Fruit fly (Drosophila melanogaster) whole organism, embryonic: ENCODE data around the gene wds.

Experiments used
- Abd-B ChIP-seq: fragments of 200-800 bp; sonication (Bioruptor generic); optimal IDR thresholded peaks from 2 replicates; lab custom pipeline; 2018; ENCODE audit warnings: missing biosample characterization, mild to moderate bottlenecking, missing genetic modification characterization, moderate library complexity
- CG10267 ChIP-seq: fragments of 200-800 bp; sonication (Bioruptor generic); optimal IDR thresholded peaks from 2 replicates; lab custom pipeline; 2018; ENCODE audit warnings: missing biosample characterization, mild to moderate bottlenecking, missing genetic modification characterization, moderate library complexity
- CG10565 ChIP-seq: fragments of 200-800 bp; sonication (Bioruptor generic); optimal IDR thresholded peaks from 3 replicates; lab custom pipeline; 2016; ENCODE audit warnings: missing biosample characterization, mild to moderate bottlenecking, missing genetic modification characterization
- CG10979 ChIP-seq: fragments of 200-800 bp; sonication (Bioruptor generic); optimal IDR thresholded peaks from 2 replicates; lab custom pipeline; 2018; ENCODE audit warnings: missing biosample characterization, mild to moderate bottlenecking, missing genetic modification characterization, moderate library complexity
- CG11085 ChIP-seq: fragments of 200-800 bp; sonication (Bioruptor generic); IDR thresholded peaks from 2 replicates; pipeline ENCODE4 v1.3.6; 2022; ENCODE audit warnings: missing biosample characterization, missing genetic modification characterization
- CG11696 ChIP-seq: fragments of 200-800 bp; sonication (Bioruptor generic); IDR thresholded peaks from 2 replicates; pipeline ENCODE4 v1.3.6; 2022; ENCODE audit warnings: missing biosample characterization, missing genetic modification characterization
- CG11723 ChIP-seq: fragments of 200-800 bp; sonication (Bioruptor generic); optimal IDR thresholded peaks from 2 replicates; lab custom pipeline; 2017; ENCODE audit warnings: missing biosample characterization, mild to moderate bottlenecking, missing genetic modification characterization
- CG12299 ChIP-seq: fragments of 200-800 bp; sonication (Bioruptor generic); optimal IDR thresholded peaks from 2 replicates; lab custom pipeline; 2018; ENCODE audit warnings: missing biosample characterization, mild to moderate bottlenecking, missing genetic modification characterization
- CG13287 ChIP-seq: fragments of 200-800 bp; sonication (Bioruptor generic); IDR thresholded peaks from 2 replicates; pipeline ENCODE4 v1.3.6; 2022; ENCODE audit warnings: missing biosample characterization, missing genetic modification characterization; ENCODE audit not compliant: partially characterized antibody
- CG15696 ChIP-seq: fragments of 200-800 bp; sonication (Bioruptor generic); optimal IDR thresholded peaks from 2 replicates; lab custom pipeline; 2019; ENCODE audit warnings: missing biosample characterization, mild to moderate bottlenecking, missing genetic modification characterization, moderate library complexity
- CG1602 ChIP-seq: fragments of 200-800 bp; sonication (Bioruptor generic); optimal IDR thresholded peaks from 3 replicates; lab custom pipeline; 2016; ENCODE audit warnings: missing biosample characterization, missing genetic modification characterization
- CG1647 ChIP-seq: fragments of 200-800 bp; sonication (Bioruptor generic); optimal IDR thresholded peaks from 3 replicates; lab custom pipeline; 2016; ENCODE audit warnings: missing biosample characterization, missing genetic modification characterization
- CG16815 ChIP-seq: fragments of 200-800 bp; sonication (Bioruptor generic); optimal IDR thresholded peaks from 3 replicates; lab custom pipeline; 2017; ENCODE audit warnings: missing biosample characterization, mild to moderate bottlenecking, missing genetic modification characterization
- CG17385 ChIP-seq: fragments of 200-800 bp; sonication (Bioruptor generic); optimal IDR thresholded peaks from 3 replicates; lab custom pipeline; 2018; ENCODE audit warnings: missing biosample characterization, mild to moderate bottlenecking, missing genetic modification characterization
- CG1832 ChIP-seq: fragments of 200-800 bp; sonication (Bioruptor generic); optimal IDR thresholded peaks from 2 replicates; lab custom pipeline; 2017; ENCODE audit warnings: missing biosample characterization, mild to moderate bottlenecking, missing genetic modification characterization, inconsistent platforms
- CG18476 ChIP-seq: fragments of 200-800 bp; sonication (Bioruptor generic); optimal IDR thresholded peaks from 2 replicates; lab custom pipeline; 2016; ENCODE audit warnings: missing biosample characterization, mild to moderate bottlenecking, missing genetic modification characterization
- CG2199 ChIP-seq: fragments of 200-800 bp; sonication (Bioruptor generic); IDR thresholded peaks from 3 replicates; pipeline ENCODE4 v1.3.6; 2022; ENCODE audit warnings: missing biosample characterization, missing genetic modification characterization
- CG2875 ChIP-seq: fragments of 200-800 bp; sonication (Bioruptor generic); optimal IDR thresholded peaks from 2 replicates; lab custom pipeline; 2017; ENCODE audit warnings: missing biosample characterization, mild to moderate bottlenecking, missing genetic modification characterization, missing genetic modification reagents
- CG3838 ChIP-seq: fragments of 200-800 bp; sonication (Bioruptor generic); optimal IDR thresholded peaks from 3 replicates; lab custom pipeline; 2016; ENCODE audit warnings: missing biosample characterization, missing genetic modification characterization
- CG5953 ChIP-seq: fragments of 200-800 bp; sonication (Bioruptor generic); IDR thresholded peaks from 2 replicates; pipeline ENCODE4 v1.3.6; 2022; ENCODE audit warnings: missing biosample characterization, missing genetic modification characterization
- CG6765 ChIP-seq: fragments of 200-800 bp; sonication (Bioruptor generic); optimal IDR thresholded peaks from 3 replicates; lab custom pipeline; 2017; ENCODE audit warnings: missing biosample characterization, mild to moderate bottlenecking, missing genetic modification characterization
- CG6791 ChIP-seq: fragments of 200-800 bp; sonication (Bioruptor generic); IDR thresholded peaks from 3 replicates; pipeline ENCODE4 v1.3.6; 2022; ENCODE audit warnings: missing biosample characterization, missing genetic modification characterization; ENCODE audit not compliant: partially characterized antibody
- CG8388 ChIP-seq: fragments of 200-800 bp; sonication (Bioruptor generic); optimal IDR thresholded peaks from 2 replicates; lab custom pipeline; 2019; ENCODE audit warnings: missing biosample characterization, mild to moderate bottlenecking, missing genetic modification characterization, moderate library complexity
- CG9817 ChIP-seq: fragments of 200-800 bp; sonication (Bioruptor generic); optimal IDR thresholded peaks from 2 replicates; lab custom pipeline; 2018; ENCODE audit warnings: missing biosample characterization, mild to moderate bottlenecking, missing genetic modification characterization, moderate library complexity
- CG9876 ChIP-seq: fragments of 200-800 bp; sonication (Bioruptor generic); optimal IDR thresholded peaks from 2 replicates; lab custom pipeline; 2016; ENCODE audit warnings: missing biosample characterization, missing genetic modification characterization
- Elba2 ChIP-seq: fragments of 200-800 bp; sonication (Bioruptor generic); optimal IDR thresholded peaks from 3 replicates; lab custom pipeline; 2016; ENCODE audit warnings: missing biosample characterization, missing genetic modification characterization
- H15 ChIP-seq: fragments of 200-800 bp; sonication (Bioruptor generic); IDR thresholded peaks from 3 replicates; pipeline ENCODE4 v1.3.6; 2022; ENCODE audit warnings: missing biosample characterization, missing genetic modification characterization
- HHEX ChIP-seq: fragments of 200-800 bp; sonication (Bioruptor generic); optimal IDR thresholded peaks from 3 replicates; lab custom pipeline; 2017; ENCODE audit warnings: missing biosample characterization, mild to moderate bottlenecking, missing genetic modification characterization, missing genetic modification reagents
- HLH3B ChIP-seq: fragments of 200-800 bp; sonication (Bioruptor generic); IDR thresholded peaks from 2 replicates; pipeline ENCODE4 v1.3.6; 2022; ENCODE audit warnings: missing biosample characterization, missing genetic modification characterization
- Hand ChIP-seq: fragments of 200-800 bp; sonication (Bioruptor generic); optimal IDR thresholded peaks from 2 replicates; lab custom pipeline; 2017; ENCODE audit warnings: mild to moderate bottlenecking, missing biosample characterization, missing genetic modification reagents, missing genetic modification characterization
- HmgD ChIP-seq: fragments of 200-800 bp; sonication (Bioruptor generic); optimal IDR thresholded peaks from 3 replicates; lab custom pipeline; 2016; ENCODE audit warnings: missing biosample characterization, missing genetic modification characterization
- Hr39 ChIP-seq: fragments of >200 bp; optimal IDR thresholded peaks from 2 replicates; lab custom pipeline; 2017
- Nf-YA ChIP-seq: fragments of 200-800 bp; sonication (Bioruptor generic); IDR thresholded peaks from 2 replicates; pipeline ENCODE4 v1.3.6; 2022; ENCODE audit warnings: missing biosample characterization, missing genetic modification characterization
- Spps ChIP-seq: fragments of 200-800 bp; sonication (Bioruptor generic); optimal IDR thresholded peaks from 2 replicates; lab custom pipeline; 2018; ENCODE audit warnings: missing biosample characterization, mild to moderate bottlenecking, missing genetic modification characterization
- Xbp1 ChIP-seq: fragments of 200-800 bp; sonication (Bioruptor generic); optimal IDR thresholded peaks from 3 replicates; lab custom pipeline; 2016; ENCODE audit warnings: missing biosample characterization, mild to moderate bottlenecking, missing genetic modification characterization
- Xrp1 ChIP-seq: fragments of 200-800 bp; sonication (Bioruptor generic); IDR thresholded peaks from 2 replicates; pipeline ENCODE4 v1.3.6; 2022; ENCODE audit warnings: missing biosample characterization, missing genetic modification characterization
- YL-1 ChIP-seq: fragments of 200-800 bp; sonication (Bioruptor generic); optimal IDR thresholded peaks from 3 replicates; lab custom pipeline; 2017; ENCODE audit warnings: missing biosample characterization, mild to moderate bottlenecking, missing genetic modification characterization
- al ChIP-seq: fragments of 200-800 bp; sonication (Bioruptor generic); IDR thresholded peaks from 2 replicates; pipeline ENCODE4 v1.3.6; 2022; ENCODE audit warnings: missing biosample characterization, missing genetic modification characterization
- amos ChIP-seq: fragments of 200-800 bp; sonication (Bioruptor generic); IDR thresholded peaks from 2 replicates; pipeline ENCODE4 v1.3.6; 2022; ENCODE audit warnings: missing biosample characterization, missing genetic modification characterization; ENCODE audit not compliant: partially characterized antibody
- croc ChIP-seq: fragments of 200-800 bp; sonication (Bioruptor generic); conservative IDR thresholded peaks from 3 replicates; pipeline ENCODE4 v1.3.6; 2022; ENCODE audit warnings: missing biosample characterization, missing genetic modification characterization
- crp ChIP-seq, 2 experiments: fragments of 200-800 bp; sonication (Bioruptor generic); optimal IDR thresholded peaks; 2 replicates in 1 of 2; 3 replicates in 1 of 2; lab custom pipeline; 2017; ENCODE audit warnings: missing biosample characterization in 2 of 2, missing genetic modification characterization in 2 of 2, mild to moderate bottlenecking in 1 of 2, moderate library complexity in 1 of 2
- danr ChIP-seq: fragments of 200-800 bp; sonication (Bioruptor generic); IDR thresholded peaks from 2 replicates; pipeline ENCODE4 v1.3.6; 2022; ENCODE audit warnings: missing biosample characterization, missing genetic modification characterization
- lmd ChIP-seq: fragments of 200-800 bp; sonication (Bioruptor generic); IDR thresholded peaks from 2 replicates; pipeline ENCODE4 v1.3.6; 2022; ENCODE audit warnings: missing biosample characterization, missing genetic modification characterization
- mam ChIP-seq: fragments of 200-800 bp; sonication (Bioruptor generic); optimal IDR thresholded peaks from 3 replicates; lab custom pipeline; 2016; ENCODE audit warnings: missing biosample characterization, missing genetic modification characterization
- rib ChIP-seq: fragments of 200-800 bp; sonication (Bioruptor generic); IDR thresholded peaks from 2 replicates; pipeline ENCODE4 v1.3.6; 2022; ENCODE audit warnings: missing biosample characterization, missing genetic modification characterization
- row ChIP-seq: fragments of 200-800 bp; sonication (Bioruptor generic); IDR thresholded peaks from 3 replicates; pipeline ENCODE4 v1.3.6; 2022; ENCODE audit warnings: missing biosample characterization, missing genetic modification characterization
- seq ChIP-seq: fragments of 200-800 bp; sonication (Bioruptor generic); IDR thresholded peaks from 2 replicates; pipeline ENCODE4 v1.3.6; 2022; ENCODE audit warnings: missing biosample characterization, missing genetic modification characterization
- ssp ChIP-seq: fragments of 200-800 bp; sonication (Bioruptor generic); IDR thresholded peaks from 2 replicates; pipeline ENCODE4 v1.3.6; 2022; ENCODE audit warnings: missing biosample characterization, missing genetic modification characterization
- stwl ChIP-seq: fragments of 200-800 bp; sonication (Bioruptor generic); optimal IDR thresholded peaks from 3 replicates; lab custom pipeline; 2018; ENCODE audit warnings: missing biosample characterization, mild to moderate bottlenecking, missing genetic modification characterization, moderate library complexity
- zen2 ChIP-seq: fragments of 200-800 bp; sonication (Bioruptor generic); IDR thresholded peaks from 3 replicates; pipeline ENCODE4 v1.3.6; 2022; ENCODE audit warnings: missing biosample characterization, missing genetic modification characterization; ENCODE audit not compliant: partially characterized antibody

wds gene

DNA sequence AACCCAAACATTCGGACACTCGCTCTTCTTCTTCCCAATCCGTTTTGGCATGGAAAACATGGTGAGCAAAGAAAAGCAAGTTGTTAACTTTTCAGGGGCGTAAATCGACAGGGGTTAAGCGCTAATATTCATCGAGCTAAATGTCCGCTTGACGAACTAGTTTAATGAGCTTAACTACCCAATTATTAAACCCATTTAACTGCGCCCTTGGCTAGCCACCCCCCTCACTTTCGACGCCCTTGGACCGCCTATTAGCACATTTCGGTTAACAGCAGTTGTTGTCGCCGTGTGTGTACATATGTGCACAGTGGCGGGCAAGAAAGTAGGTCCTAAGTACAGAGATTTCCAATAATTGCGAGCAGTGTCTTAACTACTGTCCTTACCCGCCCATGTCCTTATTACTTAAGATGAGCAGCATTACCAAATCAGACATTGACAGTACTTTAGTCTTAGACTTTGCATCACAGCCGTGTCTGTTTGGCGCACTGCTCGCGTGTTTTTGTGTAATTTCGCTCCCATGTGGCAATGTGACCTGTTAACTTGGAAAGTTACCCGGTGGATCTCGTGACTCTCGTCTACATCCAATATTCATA is 3.8 kb downstream of the wds start (continued):
- TF ChIP-seq mam (GFP tag; lab: Kevin White, UChicago) (peak; percentile 98), lmd (GFP tag; lab: Robert Waterston, UW) (peak; percentile 95), CG3838 (GFP tag; lab: Kevin White, UChicago) (peak; percentile 21), ssp (GFP tag; lab: Robert Waterston, UW) (peak; percentile 73), HLH3B (GFP tag; lab: Robert Waterston, UW) (peak; percentile 87), Nf-YA (GFP tag; lab: Robert Waterston, UW) (peak; percentile 86), CG10979 (tag; lab: Kevin White, UChicago) (peak; percentile 68), Hand (peak; percentile 88), zen2 (GFP tag; lab: Robert Waterston, UW) (no peak), CG11085 (peak; percentile 95), CG6765 (GFP tag; lab: Kevin White, UChicago) (peak; percentile 66), CG10565 (GFP tag; lab: Kevin White, UChicago) (peak; percentile 13), CG11696 (GFP tag; lab: Robert Waterston, UW) (peak; percentile 94), CG11723 (GFP tag; lab: Kevin White, UChicago) (peak; percentile 77), croc (peak; percentile 66), CG2875 (GFP tag; lab: Kevin White, UChicago) (peak; percentile 72), danr (GFP tag; lab: Robert Waterston, UW) (peak; percentile 79), HmgD (peak; percentile 96), Xbp1 (GFP tag; lab: Kevin White, UChicago) (peak; percentile 93), HHEX (peak; percentile 92), Spps (tag; lab: Kevin White, UChicago) (peak; percentile 45), CG15696 (tag; lab: Kevin White, UChicago) (peak; percentile 52), Xrp1 (peak; percentile 90), CG9817 (tag; lab: Kevin White, UChicago) (peak; percentile 92), stwl (tag; lab: Kevin White, UChicago) (no peak), CG12299 (tag; lab: Kevin White, UChicago) (peak; percentile 82), rib (GFP tag; lab: Robert Waterston, UW) (peak; percentile 96), Abd-B (GFP tag; lab: Kevin White, UChicago) (peak; percentile 88), YL-1 (peak; percentile 49), CG2199 (peak; percentile 85; the same call in 2 of the 3 replicates), CG17385 (GFP tag; lab: Kevin White, UChicago) (peak; percentile 87), Elba2 (peak; percentile 61), CG9876 (peak; percentile 93), CG1832 (GFP tag; lab: Kevin White, UChicago) (no peak), CG10267 (tag; lab: Kevin White, UChicago) (peak; percentile 67), crp (GFP tag; optimal IDR thresholded peaks at IDR 0.05; lab: Kevin White, UChicago) (peak in 1 of 2 experiments; percentile 31), CG5953 (GFP tag; lab: Robert Waterston, UW) (peak; percentile 72), Hr39 (lab: Kevin White, UChicago) (no peak), CG18476 (GFP tag; lab: Kevin White, UChicago) (peak; percentile 77), CG1647 (GFP tag; lab: Kevin White, UChicago) (peak; percentile 93), seq (GFP tag; lab: Robert Waterston, UW) (peak; percentile 87), CG16815 (peak; percentile 92), al (peak; percentile 94), row (peak; percentile 91), H15 (peak; percentile 93), CG1602 (GFP tag; lab: Kevin White, UChicago) (peak; percentile 87), CG8388 (GFP tag; lab: Kevin White, UChicago) (peak; percentile 59), CG6791 (GFP tag; lab: Robert Waterston, UW) (no peak), CG13287 (GFP tag; lab: Robert Waterston, UW) (no peak), amos (GFP tag; lab: Robert Waterston, UW) (no peak)
